Fruit fly (Drosophila melanogaster) whole organism, wandering third instar larva: ENCODE measurements around the gene CG5953.

Source experiments
- Abd-B ChIP-seq: fragments of >200 bp; optimal IDR thresholded peaks from 2 replicates; lab custom pipeline; 2017; ENCODE audit warnings: missing biosample characterization, missing genetic modification characterization
- CG32264 ChIP-seq: fragments of 200-800 bp; sonication (Bioruptor generic); optimal IDR thresholded peaks from 2 replicates; lab custom pipeline; 2016; ENCODE audit warnings: missing biosample characterization, missing genetic modification characterization
- CG9705 ChIP-seq: fragments of 200-800 bp; sonication (Bioruptor generic); optimal IDR thresholded peaks from 2 replicates; lab custom pipeline; 2018; ENCODE audit warnings: missing biosample characterization, mild to moderate bottlenecking, missing genetic modification characterization
- CrebA ChIP-seq: fragments of 200-800 bp; sonication (Bioruptor generic); optimal IDR thresholded peaks from 2 replicates; lab custom pipeline; 2016; ENCODE audit warnings: missing biosample characterization, mild to moderate bottlenecking, missing genetic modification characterization, borderline replicate concordance
- Dfd ChIP-seq: fragments of >200 bp; optimal IDR thresholded peaks from 2 replicates; lab custom pipeline; 2017; ENCODE audit warnings: missing biosample characterization, missing genetic modification characterization
- Dif ChIP-seq: fragments of 200-275, 200-300 bp; sonication (Bioruptor generic); optimal IDR thresholded peaks from 2 replicates; lab custom pipeline; 2018; ENCODE audit warnings: missing biosample characterization, missing genetic modification characterization; ENCODE audit not compliant: partially characterized antibody
- GATAd ChIP-seq: sonication (Bioruptor generic); optimal IDR thresholded peaks from 2 replicates; lab custom pipeline; 2016; ENCODE audit warnings: missing biosample characterization, missing genetic modification characterization
- HLH106 ChIP-seq: fragments of 200-800 bp; optimal IDR thresholded peaks from 3 replicates; lab custom pipeline; 2019; ENCODE audit warnings: missing biosample characterization, mild to moderate bottlenecking, missing genetic modification characterization, moderate library complexity
- Hnf4 ChIP-seq: fragments of 200-800 bp; sonication (Bioruptor generic); optimal IDR thresholded peaks from 2 replicates; lab custom pipeline; 2016; ENCODE audit warnings: missing biosample characterization, mild to moderate bottlenecking, missing genetic modification characterization
- Hr78 ChIP-seq: fragments of >200 bp; optimal IDR thresholded peaks from 2 replicates; lab custom pipeline; 2017; ENCODE audit warnings: missing biosample characterization, missing genetic modification characterization
- Hr83 ChIP-seq: fragments of 200-300 bp; sonication (Bioruptor generic); optimal IDR thresholded peaks from 2 replicates; lab custom pipeline; 2016; ENCODE audit warnings: missing biosample characterization, mild to moderate bottlenecking, missing genetic modification characterization, moderate library complexity; ENCODE audit not compliant: poor library complexity, severe bottlenecking
- Jra ChIP-seq: sonication (Bioruptor generic); optimal IDR thresholded peaks from 2 replicates; lab custom pipeline; 2016; ENCODE audit warnings: missing biosample characterization, missing genetic modification characterization
- Mio ChIP-seq: sonication (Bioruptor generic); optimal IDR thresholded peaks from 2 replicates; lab custom pipeline; 2016; ENCODE audit warnings: missing biosample characterization, missing genetic modification characterization
- Myc ChIP-seq: fragments of >200 bp; optimal IDR thresholded peaks from 2 replicates; lab custom pipeline; 2017
- N ChIP-seq: fragments of >200 bp; optimal IDR thresholded peaks from 2 replicates; lab custom pipeline; 2018; ENCODE audit warnings: missing biosample characterization, missing external identifiers, missing genetic modification characterization
- OdsH ChIP-seq: fragments of 200-800 bp; sonication (Bioruptor generic); optimal IDR thresholded peaks from 2 replicates; lab custom pipeline; 2016; ENCODE audit warnings: missing biosample characterization, mild to moderate bottlenecking, missing genetic modification characterization
- Rel ChIP-seq, 2 experiments: fragments of 200-800 bp; sonication (Bioruptor generic) in 1 of 2; optimal IDR thresholded peaks; 2 replicates in 1 of 2; 3 replicates in 1 of 2; lab custom pipeline; 2016 to 2019; ENCODE audit warnings: mild to moderate bottlenecking in 2 of 2, missing biosample characterization in 2 of 2, missing genetic modification characterization in 2 of 2, moderate library complexity in 1 of 2
- Sp1 ChIP-seq: fragments of 200-800 bp; sonication (Bioruptor generic); optimal IDR thresholded peaks from 3 replicates; lab custom pipeline; 2019; ENCODE audit warnings: missing biosample characterization, mild to moderate bottlenecking, missing genetic modification characterization, moderate library complexity
- Vsx2 ChIP-seq: fragments of 200-300, 225-300 bp; sonication (Bioruptor generic); optimal IDR thresholded peaks from 2 replicates; lab custom pipeline; 2018; ENCODE audit warnings: missing biosample characterization, missing genetic modification characterization; ENCODE audit not compliant: partially characterized antibody
- br ChIP-seq: fragments of 200-800 bp; sonication (Bioruptor generic); optimal IDR thresholded peaks from 2 replicates; lab custom pipeline; 2016; ENCODE audit warnings: missing biosample characterization, missing genetic modification characterization
- brk ChIP-seq: fragments of 200-800 bp; sonication (Bioruptor generic); optimal IDR thresholded peaks from 2 replicates; lab custom pipeline; 2016; ENCODE audit warnings: missing biosample characterization, mild to moderate bottlenecking, missing genetic modification characterization
- dl ChIP-seq, 2 experiments: fragments of 175-275, 200-275 bp in 1 of 2; fragments of 200-275 bp in 1 of 2; sonication (Bioruptor generic); optimal IDR thresholded peaks; lab custom pipeline; 2018; ENCODE audit warnings: mild to moderate bottlenecking in 2 of 2, missing biosample characterization in 2 of 2, missing genetic modification characterization in 2 of 2, moderate library complexity in 2 of 2; ENCODE audit not compliant: partially characterized antibody in 2 of 2, insufficient read depth in 1 of 2
- dmrt93B ChIP-seq: fragments of 200-800 bp; sonication (Bioruptor generic); optimal IDR thresholded peaks from 2 replicates; lab custom pipeline; 2018; ENCODE audit warnings: missing biosample characterization, mild to moderate bottlenecking, missing genetic modification characterization
- dsf ChIP-seq: sonication (Bioruptor generic); optimal IDR thresholded peaks from 2 replicates; lab custom pipeline; 2016; ENCODE audit warnings: missing biosample characterization, missing genetic modification characterization, borderline replicate concordance
- ey ChIP-seq: fragments of 200-800 bp; sonication (Bioruptor generic); optimal IDR thresholded peaks from 2 replicates; lab custom pipeline; 2016; ENCODE audit warnings: missing biosample characterization, missing genetic modification characterization
- foxo ChIP-seq, 2 experiments: fragments of 200-800 bp; sonication (Bioruptor generic); optimal IDR thresholded peaks; 2 replicates in 1 of 2; 3 replicates in 1 of 2; lab custom pipeline; 2016 to 2017; ENCODE audit warnings: missing biosample characterization in 2 of 2, missing genetic modification characterization in 2 of 2
- fru ChIP-seq: fragments of 200-800 bp; sonication (Bioruptor generic); optimal IDR thresholded peaks from 3 replicates; lab custom pipeline; 2016; ENCODE audit warnings: missing biosample characterization, mild to moderate bottlenecking, missing genetic modification characterization
- h ChIP-seq: fragments of 200-800 bp; sonication (Bioruptor generic); optimal IDR thresholded peaks from 3 replicates; lab custom pipeline; 2016; ENCODE audit warnings: missing biosample characterization, mild to moderate bottlenecking, missing genetic modification characterization
- jim ChIP-seq: fragments of 175-275, 200-325 bp; sonication (Bioruptor generic); optimal IDR thresholded peaks from 2 replicates; lab custom pipeline; 2016; ENCODE audit warnings: missing biosample characterization, mild to moderate bottlenecking, missing genetic modification characterization
- lola ChIP-seq: fragments of >200 bp; optimal IDR thresholded peaks from 2 replicates; lab custom pipeline; 2017; ENCODE audit warnings: missing biosample characterization, missing genetic modification characterization
- pan ChIP-seq: fragments of >200 bp; optimal IDR thresholded peaks from 2 replicates; lab custom pipeline; 2017
- psq ChIP-seq: fragments of 200-800 bp; sonication (Bioruptor generic); optimal IDR thresholded peaks from 3 replicates; lab custom pipeline; 2017; ENCODE audit warnings: missing biosample characterization, mild to moderate bottlenecking, missing genetic modification characterization, moderate library complexity
- rgr ChIP-seq: fragments of 200-800 bp; sonication (Bioruptor generic); optimal IDR thresholded peaks from 3 replicates; lab custom pipeline; 2016; ENCODE audit warnings: missing biosample characterization, mild to moderate bottlenecking, missing genetic modification characterization
- sage ChIP-seq: fragments of 200-800 bp; sonication (Bioruptor generic); optimal IDR thresholded peaks from 2 replicates; lab custom pipeline; 2016; ENCODE audit warnings: missing biosample characterization, mild to moderate bottlenecking, missing genetic modification characterization
- sv ChIP-seq: fragments of 200-800 bp; sonication (Bioruptor generic); optimal IDR thresholded peaks from 3 replicates; lab custom pipeline; 2016; ENCODE audit warnings: missing biosample characterization, missing genetic modification characterization
- tai ChIP-seq: sonication (Bioruptor generic); optimal IDR thresholded peaks from 2 replicates; lab custom pipeline; 2016; ENCODE audit warnings: missing biosample characterization, missing genetic modification characterization
- usp ChIP-seq: fragments of >200 bp; optimal IDR thresholded peaks from 2 replicates; lab custom pipeline; 2017; ENCODE audit warnings: missing biosample characterization, missing genetic modification characterization
- woc ChIP-seq: sonication (Bioruptor generic); optimal IDR thresholded peaks from 2 replicates; lab custom pipeline; 2016; ENCODE audit warnings: missing biosample characterization, mild to moderate bottlenecking, missing genetic modification characterization

Gene CG5953

DNA sequence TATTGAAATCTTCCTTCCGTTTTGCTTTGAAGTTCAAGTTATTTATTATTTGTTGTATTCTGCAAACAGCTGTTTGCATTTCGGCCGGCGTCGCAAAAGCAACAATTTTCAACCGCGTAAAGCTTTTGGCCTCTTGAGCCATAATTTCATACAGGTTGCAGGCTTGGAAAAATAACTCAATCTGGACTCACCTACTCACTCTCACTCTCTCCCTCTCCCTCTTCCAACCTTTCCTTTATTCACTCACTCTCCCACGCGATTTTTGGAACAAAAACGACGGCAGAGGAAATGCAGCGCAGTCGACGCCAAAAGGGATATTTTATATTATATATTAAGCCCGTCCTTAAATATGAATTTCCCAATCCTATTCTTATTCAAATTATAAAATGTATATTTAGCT, 11.2 kb upstream of the CG5953 start:
- TF ChIP-seq Sp1 (no peak), psq (no peak), Dif (GFP tag; lab: Kevin White, UChicago) (peak; percentile 1), usp (GFP tag; lab: Kevin White, UChicago) (no peak)

DNA sequence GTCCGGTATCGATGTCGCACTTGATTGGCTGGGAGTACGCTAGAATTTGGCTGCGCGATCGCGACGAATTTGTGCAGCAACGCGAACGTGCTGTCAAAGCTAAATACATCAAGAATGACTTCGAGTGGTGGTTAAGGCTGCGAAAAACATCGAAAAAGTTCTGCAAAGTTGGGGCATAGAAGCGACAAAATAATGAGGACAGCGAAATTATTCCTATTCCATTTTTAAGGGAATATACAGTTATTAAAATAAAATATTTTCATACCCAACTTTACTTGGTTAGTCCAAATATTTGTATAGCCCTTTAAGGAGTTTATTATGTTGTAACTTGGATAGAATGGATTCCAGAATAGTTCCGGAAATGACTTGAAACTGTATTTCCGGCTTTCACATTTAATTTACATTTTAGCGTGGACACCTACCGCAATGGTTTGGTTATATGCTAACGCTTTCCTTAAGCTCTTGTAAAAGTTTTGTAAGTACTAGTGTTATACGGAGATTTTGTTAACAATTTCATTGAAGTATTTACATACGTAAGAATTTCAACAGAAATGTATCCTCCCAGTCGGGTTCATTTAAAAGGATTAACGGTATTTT, 10.4 kb upstream of the CG5953 start:
- TF ChIP-seq fru (GFP tag; lab: Kevin White, UChicago) (peak; percentile 53), GATAd (no peak), Dif (GFP tag; lab: Kevin White, UChicago) (no peak), Vsx2 (GFP tag; lab: Kevin White, UChicago) (no peak), lola (GFP tag; lab: Kevin White, UChicago) (no peak), Jra (GFP tag; lab: Kevin White, UChicago) (no peak), Hr78 (GFP tag; lab: Kevin White, UChicago) (no peak), Myc (no peak), Dfd (no peak), br (GFP tag; lab: Kevin White, UChicago) (peak; percentile 62), CG9705 (GFP tag; lab: Kevin White, UChicago) (peak; percentile 74), brk (GFP tag; lab: Kevin White, UChicago) (no peak), tai (no peak), usp (GFP tag; lab: Kevin White, UChicago) (no peak), h (GFP tag; lab: Kevin White, UChicago) (peak; percentile 2), Abd-B (GFP tag; lab: Kevin White, UChicago) (no peak), dsf (no peak), CrebA (GFP tag; lab: Kevin White, UChicago) (no peak), jim (no peak), Sp1 (peak; percentile 76), rgr (GFP tag; lab: Kevin White, UChicago) (peak; percentile 86), dmrt93B (GFP tag; lab: Kevin White, UChicago) (peak; percentile 81), Hr83 (GFP tag; lab: Kevin White, UChicago) (no peak), psq (peak; percentile 25), Rel (GFP tag; optimal IDR thresholded peaks at IDR 0.05; lab: Kevin White, UChicago) (no peak), Rel (tag; optimal IDR thresholded peaks at IDR 0.05; lab: Kevin White, UChicago) (peak; percentile 6), ey (peak; percentile 17), Mio (no peak), sage (GFP tag; lab: Kevin White, UChicago) (no peak), HLH106 (tag; lab: Kevin White, UChicago) (peak; percentile 72), dl (GFP tag; optimal IDR thresholded peaks at IDR 0.05; lab: Kevin White, UChicago; ENCODE audit: insufficient read depth in 1 of 2, partially characterized antibody in 2 of 2) (no peak), Hnf4 (peak; percentile 15), OdsH (GFP tag; lab: Kevin White, UChicago) (peak; percentile 64), sv (GFP tag; lab: Kevin White, UChicago) (peak; percentile 33), woc (GFP tag; lab: Kevin White, UChicago) (no peak), foxo (GFP tag; optimal IDR thresholded peaks at IDR 0.05; lab: Kevin White, UChicago) (peak in 1 of 2 experiments; percentile 57), N (GFP tag; lab: Kevin White, UChicago) (no peak), pan (lab: Kevin White, UChicago) (no peak), CG32264 (no peak)

DNA sequence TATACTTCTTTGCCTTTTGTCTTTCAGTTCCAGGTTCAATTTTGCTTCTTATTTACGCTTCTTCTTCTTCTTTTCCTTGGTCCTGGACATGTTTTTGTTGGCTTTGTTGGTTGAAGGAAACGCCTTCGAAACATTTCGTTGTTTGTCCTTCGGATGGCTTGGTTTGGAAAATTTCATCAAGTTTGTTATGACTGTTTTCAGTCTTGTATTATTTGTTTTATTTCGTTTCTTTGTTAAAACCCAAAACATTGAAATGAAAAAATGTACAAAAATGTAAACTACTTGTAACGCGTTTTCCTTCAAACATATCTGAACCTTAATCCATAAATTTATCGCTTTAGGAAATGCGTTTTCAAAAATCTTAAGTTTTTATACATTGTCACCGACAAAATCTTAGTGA, 9.6 kb upstream of the CG5953 start, which contains the start of gene CG31816:
Gene CG31816 (plus strand): TSS at position 301 of the 400 bp plus-strand sequence.
- TF ChIP-seq Hr83 (GFP tag; lab: Kevin White, UChicago) (no peak), HLH106 (tag; lab: Kevin White, UChicago) (no peak), brk (GFP tag; lab: Kevin White, UChicago) (no peak), lola (GFP tag; lab: Kevin White, UChicago) (no peak), pan (lab: Kevin White, UChicago) (no peak), h (GFP tag; lab: Kevin White, UChicago) (no peak), Rel (GFP tag; optimal IDR thresholded peaks at IDR 0.05; lab: Kevin White, UChicago) (no peak), Rel (tag; optimal IDR thresholded peaks at IDR 0.05; lab: Kevin White, UChicago) (no peak), woc (GFP tag; lab: Kevin White, UChicago) (no peak), N (GFP tag; lab: Kevin White, UChicago) (no peak), GATAd (no peak)
